Worm (Caenorhabditis elegans): ENCODE results near the gene H37A05.2.

H37A05.2 gene

DNA sequence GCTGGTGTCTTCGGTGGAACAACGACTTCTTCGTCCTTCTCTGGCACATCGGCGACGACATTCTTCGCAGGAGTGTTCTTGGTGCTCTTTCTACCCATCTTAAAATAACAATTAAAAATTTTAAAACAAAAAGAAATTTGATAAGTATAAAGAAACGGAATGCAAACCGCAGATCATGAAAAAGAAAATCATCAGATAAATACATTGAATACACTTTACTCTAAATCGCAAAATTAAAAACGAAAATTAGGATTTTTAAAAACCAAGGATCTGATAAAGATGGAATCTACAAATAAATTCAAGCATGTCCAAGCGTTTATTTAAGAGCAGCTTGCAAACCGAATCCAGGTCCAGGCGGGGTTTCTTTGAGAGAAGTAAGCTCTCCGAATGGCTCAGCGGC lies 9.6 kb downstream of the H37A05.2 start, which contains the start of gene F53F4.11:
Gene F53F4.11, minus strand, starts transcription at position 101 of the 400 bp plus-strand sequence.
- TF ChIP-seq F13H6.1 (tag; optimal IDR thresholded peaks at IDR 0.05) (no peak), Y55F3AM.14 (GFP tag; optimal IDR thresholded peaks at IDR 0.05) (no peak), C34F6.9 (tag; optimal IDR thresholded peaks at IDR 0.05) (no peak), mdl-1 (tag; optimal IDR thresholded peaks at IDR 0.05) (no peak)

DNA sequence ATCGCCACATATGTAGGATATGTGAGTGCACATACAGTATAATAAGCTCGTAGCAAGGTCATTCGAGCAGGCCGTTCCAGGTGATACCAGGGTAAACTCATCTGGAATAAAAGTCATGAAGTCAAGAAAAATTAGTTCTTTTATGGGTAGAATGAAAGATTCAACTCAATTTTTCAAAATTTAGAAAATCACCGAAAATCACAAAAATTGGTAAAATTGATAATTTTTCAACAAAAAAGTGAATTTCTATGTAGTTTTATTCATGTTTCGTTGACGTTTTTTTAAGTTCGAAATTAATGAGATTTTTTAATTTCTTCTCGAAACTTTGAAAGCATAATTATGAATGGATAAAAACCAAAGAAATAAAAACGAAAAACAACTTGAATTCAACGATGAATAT lies 12.3 kb downstream of the H37A05.2 start, which contains the start of gene F53F4.16:
Gene F53F4.16, minus strand, starts transcription at position 101 of the 400 bp plus-strand sequence.
- no peak for TF ChIP-seq nhr-23 (tag; optimal IDR thresholded peaks at IDR 0.05)
- no peak for TF ChIP-seq unc-39 (tag; optimal IDR thresholded peaks at IDR 0.05)
- TF ChIP-seq lin-39 (tag; optimal IDR thresholded peaks at IDR 0.05) = no peak
- no peak for TF ChIP-seq nhr-129 (tag; optimal IDR thresholded peaks at IDR 0.05)
- no peak for TF ChIP-seq nhr-12 (tag; optimal IDR thresholded peaks at IDR 0.05)
- TF ChIP-seq sma-9 (GFP tag; optimal IDR thresholded peaks at IDR 0.05) = no peak
- no peak for TF ChIP-seq sma-9 (tag; optimal IDR thresholded peaks at IDR 0.05)
- TF ChIP-seq gmeb-1 (tag; optimal IDR thresholded peaks at IDR 0.05) = no peak
- TF ChIP-seq ztf-1 (GFP tag; conservative IDR thresholded peaks at IDR 0.05) = no peak
- TF ChIP-seq nhr-6 (tag; optimal IDR thresholded peaks at IDR 0.05) = no peak
- TF ChIP-seq snpc-4 (tag; optimal IDR thresholded peaks at IDR 0.05) = no peak
- no peak for TF ChIP-seq sma-3 (GFP tag; optimal IDR thresholded peaks at IDR 0.05)
- TF ChIP-seq F13H6.1 (tag; optimal IDR thresholded peaks at IDR 0.05) = no peak
- no peak for TF ChIP-seq nhr-25 (tag; optimal IDR thresholded peaks at IDR 0.05)
- TF ChIP-seq unc-55 (GFP tag; optimal IDR thresholded peaks at IDR 0.05) = no peak

DNA sequence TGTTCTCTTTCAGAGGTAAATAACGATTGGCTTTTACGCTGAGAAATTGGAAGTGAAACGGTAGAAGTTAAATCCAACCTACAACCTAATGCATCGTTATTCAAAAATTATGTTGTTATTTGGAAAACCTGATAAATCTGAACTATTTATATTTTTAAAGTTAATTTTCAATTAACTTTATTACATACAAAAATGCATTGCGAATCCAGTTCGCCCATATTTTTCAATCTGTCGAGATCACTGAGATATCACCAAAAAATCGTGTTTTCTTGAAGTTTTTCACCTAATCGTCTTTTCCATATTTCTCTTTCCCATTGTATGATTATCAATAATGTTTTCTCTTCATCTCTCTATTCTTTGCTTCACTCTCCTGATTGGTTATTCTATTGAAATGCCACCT lies 13.4 kb downstream of the H37A05.2 start, which contains the start of gene F53F4.15:
Gene F53F4.15, plus strand, starts transcription at position 301 of the 400 bp plus-strand sequence.
- no peak for TF ChIP-seq fos-1 (tag; optimal IDR thresholded peaks at IDR 0.05)
- TF ChIP-seq gmeb-1 (tag; optimal IDR thresholded peaks at IDR 0.05) = no peak
- TF ChIP-seq lin-11 (tag; optimal IDR thresholded peaks at IDR 0.05) = no peak
- no peak for TF ChIP-seq Y55F3AM.14 (GFP tag; optimal IDR thresholded peaks at IDR 0.05)
- no peak for TF ChIP-seq nhr-11 (tag; optimal IDR thresholded peaks at IDR 0.05)
- TF ChIP-seq zag-1 (tag; optimal IDR thresholded peaks at IDR 0.05) = no peak
- no peak for TF ChIP-seq peb-1 (tag; optimal IDR thresholded peaks at IDR 0.05)

DNA sequence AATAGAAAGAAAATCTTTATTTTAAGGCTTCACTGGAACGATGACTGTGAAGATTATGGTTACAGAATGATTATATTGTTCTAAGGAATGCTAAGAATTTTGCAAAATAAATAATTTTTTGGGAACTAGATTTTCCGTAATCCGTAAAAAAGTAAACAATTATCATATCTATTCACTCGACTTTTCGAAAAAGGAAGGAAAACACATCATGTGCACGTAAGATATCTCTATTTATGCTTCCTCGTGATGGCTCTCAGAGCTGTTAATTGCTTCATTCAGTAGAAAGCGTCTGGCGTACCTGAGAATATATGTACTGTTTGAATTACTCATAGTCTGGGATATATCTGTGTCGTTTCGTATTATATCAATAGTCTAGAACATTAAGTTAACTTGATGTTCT lies 14.3 kb downstream of the H37A05.2 start, which contains the start of gene srd-11:
Gene srd-11, minus strand, starts transcription at position 101 of the 400 bp plus-strand sequence.
- TF ChIP-seq aly-2 (tag; optimal IDR thresholded peaks at IDR 0.05) (no peak), zag-1 (tag; optimal IDR thresholded peaks at IDR 0.05) (no peak), unc-62 (GFP tag; optimal IDR thresholded peaks at IDR 0.05) (no peak), nhr-12 (tag; optimal IDR thresholded peaks at IDR 0.05) (no peak), unc-55 (GFP tag; optimal IDR thresholded peaks at IDR 0.05) (no peak), skn-1 (tag; optimal IDR thresholded peaks at IDR 0.05) (no peak), ZK546.5 (tag; optimal IDR thresholded peaks at IDR 0.05) (no peak), ceh-16 (tag; optimal IDR thresholded peaks at IDR 0.05) (no peak), nhr-129 (tag; optimal IDR thresholded peaks at IDR 0.05) (no peak), ztf-11 (tag; optimal IDR thresholded peaks at IDR 0.05) (no peak), Y55F3AM.14 (GFP tag; optimal IDR thresholded peaks at IDR 0.05) (no peak)

DNA sequence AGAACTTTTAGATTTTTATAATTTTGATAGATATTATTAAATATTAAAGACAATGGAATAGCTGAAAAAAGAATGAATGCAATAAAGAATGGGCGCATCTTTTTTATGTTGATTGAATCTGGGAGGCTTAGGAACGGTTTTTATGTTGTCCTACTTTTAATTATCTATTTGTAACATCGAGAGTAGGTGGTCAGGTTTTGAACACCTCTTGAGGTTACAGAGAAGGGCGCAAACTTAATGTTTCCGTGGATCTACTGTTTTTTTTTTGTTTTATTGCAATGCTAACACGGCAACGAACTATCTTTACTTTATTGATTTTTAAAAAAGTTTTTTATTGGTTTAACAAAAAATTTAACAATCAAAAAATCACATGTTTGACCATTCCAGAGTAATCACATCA lies 20.2 kb downstream of the H37A05.2 start, which contains the start of gene F53F4.7:
Gene F53F4.7, minus strand, starts transcription at position 101 of the 400 bp plus-strand sequence.
- no peak for TF ChIP-seq sma-3 (GFP tag; optimal IDR thresholded peaks at IDR 0.05)
- no peak for TF ChIP-seq nhr-6 (tag; optimal IDR thresholded peaks at IDR 0.05)
- TF ChIP-seq alr-1 (tag; optimal IDR thresholded peaks at IDR 0.05) = no peak
- no peak for TF ChIP-seq nhr-21 (tag; optimal IDR thresholded peaks at IDR 0.05)
- TF ChIP-seq zag-1 (tag; optimal IDR thresholded peaks at IDR 0.05) = no peak
- TF ChIP-seq unc-55 (GFP tag; optimal IDR thresholded peaks at IDR 0.05) = no peak
- TF ChIP-seq elt-3 (tag; optimal IDR thresholded peaks at IDR 0.05) = no peak
- no peak for TF ChIP-seq ztf-11 (tag; optimal IDR thresholded peaks at IDR 0.05)
- TF ChIP-seq peb-1 (tag; optimal IDR thresholded peaks at IDR 0.05) = no peak
- TF ChIP-seq lin-39 (tag; optimal IDR thresholded peaks at IDR 0.05) = no peak
- no peak for TF ChIP-seq nhr-237 (tag; optimal IDR thresholded peaks at IDR 0.05)
- TF ChIP-seq R02D3.7 (tag; optimal IDR thresholded peaks at IDR 0.05) = no peak
- TF ChIP-seq sem-4 (tag; optimal IDR thresholded peaks at IDR 0.05) = no peak
- no peak for TF ChIP-seq F13H6.1 (tag; optimal IDR thresholded peaks at IDR 0.05)
- TF ChIP-seq nhr-25 (tag; optimal IDR thresholded peaks at IDR 0.05) = no peak
